Worm (Caenorhabditis elegans): ENCODE results near the gene W07G4.1.

DNA sequence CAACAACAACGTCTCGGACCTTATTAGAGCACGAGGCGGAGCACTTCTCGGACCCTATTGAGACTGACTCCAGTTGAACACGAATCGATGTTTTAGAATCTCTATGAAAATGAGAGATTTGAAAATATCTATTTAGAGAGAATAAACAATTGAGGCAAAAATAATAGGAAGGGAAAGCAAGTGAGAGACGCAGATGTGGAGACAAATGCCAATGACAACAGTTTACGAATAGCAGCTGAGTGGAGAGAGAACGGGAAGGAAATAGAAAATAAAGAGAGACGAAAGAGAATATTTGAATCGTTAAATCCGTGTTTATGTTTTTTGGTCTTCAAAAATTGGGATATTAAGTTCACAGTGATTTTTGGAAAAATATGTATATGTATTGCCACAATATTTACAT, 23.5 kb upstream of the W07G4.1 start:
- no peak for TF ChIP-seq hif-1 (tag; optimal IDR thresholded peaks at IDR 0.05)
- no peak for TF ChIP-seq pha-4 (GFP tag; IDR thresholded peaks at IDR 0.05)
- no peak for TF ChIP-seq pha-4 (tag; optimal IDR thresholded peaks at IDR 0.05)
- TF ChIP-seq ceh-82 (tag; optimal IDR thresholded peaks at IDR 0.05): no peak
- TF ChIP-seq nhr-237 (tag; optimal IDR thresholded peaks at IDR 0.05): no peak
- no peak for TF ChIP-seq zag-1 (tag; optimal IDR thresholded peaks at IDR 0.05)
- TF ChIP-seq F44E2.7 (GFP tag; IDR thresholded peaks at IDR 0.05): no peak
- no peak for TF ChIP-seq nhr-6 (tag; optimal IDR thresholded peaks at IDR 0.05)
- peak in 1 of 2 experiments; percentile 1 for TF ChIP-seq lsy-2 (tag; optimal IDR thresholded peaks at IDR 0.05)
- TF ChIP-seq lin-13 (GFP tag; optimal IDR thresholded peaks at IDR 0.05): peak; percentile 9
- no peak for TF ChIP-seq skn-1 (tag; optimal IDR thresholded peaks at IDR 0.05)
- no peak for TF ChIP-seq mes-2 (tag; optimal IDR thresholded peaks at IDR 0.05; ENCODE audit: poor library complexity, severe bottlenecking)
- TF ChIP-seq fos-1 (tag; optimal IDR thresholded peaks at IDR 0.05): no peak
- no peak for TF ChIP-seq nhr-25 (tag; optimal IDR thresholded peaks at IDR 0.05; ENCODE audit: borderline replicate concordance, insufficient read depth)
